Fruit fly (Drosophila melanogaster) whole organism, embryonic: ENCODE data around the gene CG33795.

ENCODE experiments used
- Asciz ChIP-seq: fragments of 200-800 bp; sonication (Bioruptor generic); optimal IDR thresholded peaks from 2 replicates; lab custom pipeline; 2017; ENCODE audit warnings: missing biosample characterization, mild to moderate bottlenecking, missing genetic modification characterization, missing genetic modification reagents
- B-H1 ChIP-seq: fragments of 200-800 bp; sonication (Bioruptor generic); IDR thresholded peaks from 3 replicates; pipeline ENCODE4 v1.3.6; 2022; ENCODE audit warnings: missing biosample characterization, missing genetic modification characterization
- BEAF-32 ChIP-seq: fragments of 200-800 bp; sonication (Bioruptor generic); optimal IDR thresholded peaks from 3 replicates; lab custom pipeline; 2017; ENCODE audit warnings: missing biosample characterization, missing genetic modification characterization, mild to moderate bottlenecking, moderate library complexity, missing genetic modification reagents
- Bdp1 ChIP-seq: fragments of 200-800 bp; sonication (Bioruptor generic); optimal IDR thresholded peaks from 3 replicates; lab custom pipeline; 2016; ENCODE audit warnings: missing biosample characterization, missing genetic modification characterization
- Bteb2 ChIP-seq: fragments of 200-800 bp; sonication (Bioruptor generic); optimal IDR thresholded peaks from 2 replicates; lab custom pipeline; 2016; ENCODE audit warnings: missing biosample characterization, missing genetic modification characterization
- CG10462 ChIP-seq: fragments of 200-800 bp; sonication (Bioruptor generic); optimal IDR thresholded peaks from 2 replicates; lab custom pipeline; 2016; ENCODE audit warnings: missing biosample characterization, missing genetic modification characterization
- CG11560 ChIP-seq: fragments of 200-800 bp; sonication (Bioruptor generic); IDR thresholded peaks from 3 replicates; pipeline ENCODE4 v1.3.6; 2022; ENCODE audit warnings: missing biosample characterization, missing genetic modification characterization
- CG12236 ChIP-seq: fragments of 200-800 bp; sonication (Bioruptor generic); optimal IDR thresholded peaks from 2 replicates; lab custom pipeline; 2016; ENCODE audit warnings: missing biosample characterization, missing genetic modification characterization
- CG1233 ChIP-seq: fragments of 200-800 bp; sonication (Bioruptor generic); optimal IDR thresholded peaks from 4 replicates; lab custom pipeline; 2018; ENCODE audit warnings: missing biosample characterization, mild to moderate bottlenecking, missing genetic modification characterization
- CG13624 ChIP-seq: fragments of 200-800 bp; sonication (Bioruptor generic); optimal IDR thresholded peaks from 2 replicates; lab custom pipeline; 2016; ENCODE audit warnings: missing biosample characterization, missing genetic modification characterization
- CG13894 ChIP-seq: fragments of 200-800 bp; sonication (Bioruptor generic); optimal IDR thresholded peaks from 3 replicates; lab custom pipeline; 2018; ENCODE audit warnings: missing biosample characterization, mild to moderate bottlenecking, missing genetic modification characterization, moderate library complexity
- CG14441 ChIP-seq: fragments of 200-800 bp; sonication (Bioruptor generic); IDR thresholded peaks from 2 replicates; pipeline ENCODE4 v1.3.6; 2022; ENCODE audit warnings: missing biosample characterization, missing genetic modification characterization
- CG15514 ChIP-seq: fragments of 200-800 bp; sonication (Bioruptor generic); optimal IDR thresholded peaks from 3 replicates; lab custom pipeline; 2017; ENCODE audit warnings: missing biosample characterization, missing genetic modification characterization, mild to moderate bottlenecking, moderate library complexity, missing genetic modification reagents
- CG17359 ChIP-seq: fragments of 200-800 bp; sonication (Bioruptor generic); optimal IDR thresholded peaks from 3 replicates; lab custom pipeline; 2018; ENCODE audit warnings: missing biosample characterization, mild to moderate bottlenecking, missing genetic modification characterization, moderate library complexity
- CG17568 ChIP-seq: fragments of 200-800 bp; sonication (Bioruptor generic); optimal IDR thresholded peaks from 2 replicates; lab custom pipeline; 2018; ENCODE audit warnings: missing biosample characterization, mild to moderate bottlenecking, missing genetic modification characterization, moderate library complexity
- CG1792 ChIP-seq: fragments of 200-800 bp; sonication (Bioruptor generic); optimal IDR thresholded peaks from 2 replicates; lab custom pipeline; 2016; ENCODE audit warnings: missing biosample characterization, missing genetic modification characterization
- CG2120 ChIP-seq: fragments of 200-800 bp; sonication (Bioruptor generic); optimal IDR thresholded peaks from 3 replicates; lab custom pipeline; 2016; ENCODE audit warnings: missing biosample characterization, missing genetic modification characterization
- CG4360 ChIP-seq: fragments of 200-800 bp; sonication (Bioruptor generic); IDR thresholded peaks from 2 replicates; pipeline ENCODE4 v1.3.6; 2022; ENCODE audit warnings: missing biosample characterization, missing genetic modification characterization
- CG5953 ChIP-seq: fragments of 200-800 bp; sonication (Bioruptor generic); IDR thresholded peaks from 2 replicates; pipeline ENCODE4 v1.3.6; 2022; ENCODE audit warnings: missing biosample characterization, missing genetic modification characterization
- CG7745 ChIP-seq: fragments of 200-800 bp; sonication (Bioruptor generic); optimal IDR thresholded peaks from 2 replicates; lab custom pipeline; 2018; ENCODE audit warnings: missing biosample characterization, mild to moderate bottlenecking, missing genetic modification characterization, moderate library complexity
- CG7928 ChIP-seq: fragments of 200-800 bp; sonication (Bioruptor generic); optimal IDR thresholded peaks from 2 replicates; lab custom pipeline; 2017; ENCODE audit warnings: missing biosample characterization, mild to moderate bottlenecking, missing genetic modification characterization
- CG8359 ChIP-seq: fragments of 200-800 bp; sonication (Bioruptor generic); optimal IDR thresholded peaks from 2 replicates; lab custom pipeline; 2017; ENCODE audit warnings: missing biosample characterization, mild to moderate bottlenecking, missing genetic modification characterization, borderline replicate concordance
- Dip2 ChIP-seq: fragments of 200-800 bp; sonication (Bioruptor generic); IDR thresholded peaks from 2 replicates; pipeline ENCODE4 v1.3.6; 2022; ENCODE audit warnings: missing biosample characterization, missing genetic modification characterization
- Gsc ChIP-seq: fragments of 200-800 bp; sonication (Bioruptor generic); IDR thresholded peaks from 2 replicates; pipeline ENCODE4 v1.3.6; 2022; ENCODE audit warnings: missing biosample characterization, missing genetic modification characterization
- HLH3B ChIP-seq: fragments of 200-800 bp; sonication (Bioruptor generic); IDR thresholded peaks from 2 replicates; pipeline ENCODE4 v1.3.6; 2022; ENCODE audit warnings: missing biosample characterization, missing genetic modification characterization
- Hr39 ChIP-seq: fragments of >200 bp; optimal IDR thresholded peaks from 2 replicates; lab custom pipeline; 2017
- Hr78 ChIP-seq, 2 experiments: fragments of 200-800 bp in 1 of 2; fragments of >200 bp in 1 of 2; sonication (Bioruptor generic) in 1 of 2; optimal IDR thresholded peaks; 2 replicates each; lab custom pipeline; 2017 to 2019; ENCODE audit warnings: missing biosample characterization in 2 of 2, missing genetic modification characterization in 2 of 2, mild to moderate bottlenecking in 1 of 2, moderate library complexity in 1 of 2
- Meics ChIP-seq: fragments of 200-800 bp; sonication (Bioruptor generic); optimal IDR thresholded peaks from 2 replicates; lab custom pipeline; 2017; ENCODE audit warnings: missing biosample characterization, mild to moderate bottlenecking, missing genetic modification characterization
- Mrtf ChIP-seq: fragments of 200-800 bp; sonication (Bioruptor generic); IDR thresholded peaks from 3 replicates; pipeline ENCODE4 v1.3.6; 2022; ENCODE audit warnings: missing biosample characterization, missing genetic modification characterization
- Pdp1 ChIP-seq, 2 experiments: fragments of 200-800 bp; sonication (Bioruptor generic); optimal IDR thresholded peaks; 3 replicates each; lab custom pipeline; 2016; ENCODE audit warnings: missing biosample characterization in 2 of 2, missing genetic modification characterization in 2 of 2, mild to moderate bottlenecking in 1 of 2, moderate library complexity in 1 of 2
- TFAM ChIP-seq: fragments of 200-800 bp; sonication (Bioruptor generic); optimal IDR thresholded peaks from 2 replicates; lab custom pipeline; 2017; ENCODE audit warnings: missing biosample characterization, missing genetic modification characterization, inconsistent platforms
- bsh ChIP-seq, 2 experiments: fragments of 200-800 bp; sonication (Bioruptor generic); optimal IDR thresholded peaks; 2 replicates each; lab custom pipeline; 2017 to 2018; ENCODE audit warnings: mild to moderate bottlenecking in 2 of 2, missing biosample characterization in 2 of 2, missing genetic modification characterization in 2 of 2, moderate library complexity in 1 of 2
- cwo ChIP-seq: fragments of 200-800 bp; sonication (Bioruptor generic); optimal IDR thresholded peaks from 3 replicates; lab custom pipeline; 2017; ENCODE audit warnings: missing biosample characterization, missing genetic modification characterization, mild to moderate bottlenecking, moderate library complexity, missing genetic modification reagents
- dan ChIP-seq: fragments of 200-800 bp; sonication (Bioruptor generic); IDR thresholded peaks from 2 replicates; pipeline ENCODE4 v1.3.6; 2022; ENCODE audit warnings: missing biosample characterization, missing genetic modification characterization
- dpn ChIP-seq, 2 experiments: fragments of 200-800 bp; sonication (Bioruptor generic); optimal IDR thresholded peaks; 3 replicates each; lab custom pipeline; 2016; ENCODE audit warnings: missing biosample characterization in 2 of 2, missing genetic modification characterization in 2 of 2
- ftz-f1 ChIP-seq: fragments of 200-800 bp; sonication (Bioruptor generic); optimal IDR thresholded peaks from 2 replicates; lab custom pipeline; 2016; ENCODE audit warnings: missing biosample characterization, missing genetic modification characterization
- fu2 ChIP-seq: fragments of 200-800 bp; sonication (Bioruptor generic); optimal IDR thresholded peaks from 2 replicates; lab custom pipeline; 2016; ENCODE audit warnings: missing biosample characterization, missing genetic modification characterization
- grn ChIP-seq: fragments of 200-800 bp; sonication (Bioruptor generic); optimal IDR thresholded peaks from 3 replicates; lab custom pipeline; 2017; ENCODE audit warnings: missing biosample characterization, missing genetic modification characterization
- jigr1 ChIP-seq: fragments of 200-800 bp; sonication (Bioruptor generic); IDR thresholded peaks from 3 replicates; pipeline ENCODE4 v1.3.6; 2022; ENCODE audit warnings: missing biosample characterization, missing genetic modification characterization
- kni ChIP-seq: fragments of 200-800 bp; sonication (Bioruptor generic); optimal IDR thresholded peaks from 3 replicates; lab custom pipeline; 2017; ENCODE audit warnings: mild to moderate bottlenecking, missing biosample characterization, missing genetic modification reagents, missing genetic modification characterization
- luna ChIP-seq: fragments of 200-800 bp; sonication (Bioruptor generic); optimal IDR thresholded peaks from 2 replicates; lab custom pipeline; 2016; ENCODE audit warnings: missing biosample characterization, missing genetic modification characterization
- mam ChIP-seq: fragments of 200-800 bp; sonication (Bioruptor generic); optimal IDR thresholded peaks from 3 replicates; lab custom pipeline; 2016; ENCODE audit warnings: missing biosample characterization, missing genetic modification characterization
- pita ChIP-seq: fragments of 200-800 bp; sonication (Bioruptor generic); optimal IDR thresholded peaks from 2 replicates; lab custom pipeline; 2017; ENCODE audit warnings: missing biosample characterization, mild to moderate bottlenecking, missing genetic modification characterization
- repo ChIP-seq: fragments of 200-800 bp; sonication (Bioruptor generic); optimal IDR thresholded peaks from 2 replicates; lab custom pipeline; 2016; ENCODE audit warnings: missing biosample characterization, missing genetic modification characterization
- run ChIP-seq: fragments of 200-800 bp; sonication (Bioruptor generic); optimal IDR thresholded peaks from 3 replicates; lab custom pipeline; 2018; ENCODE audit warnings: missing biosample characterization, mild to moderate bottlenecking, missing genetic modification characterization
- slbo ChIP-seq: fragments of 200-800 bp; sonication (Bioruptor generic); IDR thresholded peaks from 2 replicates; pipeline ENCODE4 v1.3.6; 2022; ENCODE audit warnings: missing biosample characterization, missing genetic modification characterization
- stc ChIP-seq: fragments of 200-800 bp; sonication (Bioruptor generic); IDR thresholded peaks from 2 replicates; pipeline ENCODE4 v1.3.6; 2022; ENCODE audit warnings: missing biosample characterization, missing genetic modification characterization
- stwl ChIP-seq: fragments of 200-800 bp; sonication (Bioruptor generic); optimal IDR thresholded peaks from 3 replicates; lab custom pipeline; 2018; ENCODE audit warnings: missing biosample characterization, mild to moderate bottlenecking, missing genetic modification characterization, moderate library complexity
- sug ChIP-seq: fragments of 200-800 bp; optimal IDR thresholded peaks from 2 replicates; lab custom pipeline; 2019; ENCODE audit warnings: missing biosample characterization, mild to moderate bottlenecking, missing genetic modification characterization, moderate library complexity
- vvl ChIP-seq: fragments of 200-800 bp; sonication (Bioruptor generic); IDR thresholded peaks from 2 replicates; pipeline ENCODE4 v1.3.6; 2022; ENCODE audit warnings: missing biosample characterization, missing genetic modification characterization
- zfh2 ChIP-seq: fragments of 200-800 bp; sonication (Bioruptor generic); optimal IDR thresholded peaks from 2 replicates; lab custom pipeline; 2016; ENCODE audit warnings: missing biosample characterization, missing genetic modification characterization

Gene CG33795

DNA sequence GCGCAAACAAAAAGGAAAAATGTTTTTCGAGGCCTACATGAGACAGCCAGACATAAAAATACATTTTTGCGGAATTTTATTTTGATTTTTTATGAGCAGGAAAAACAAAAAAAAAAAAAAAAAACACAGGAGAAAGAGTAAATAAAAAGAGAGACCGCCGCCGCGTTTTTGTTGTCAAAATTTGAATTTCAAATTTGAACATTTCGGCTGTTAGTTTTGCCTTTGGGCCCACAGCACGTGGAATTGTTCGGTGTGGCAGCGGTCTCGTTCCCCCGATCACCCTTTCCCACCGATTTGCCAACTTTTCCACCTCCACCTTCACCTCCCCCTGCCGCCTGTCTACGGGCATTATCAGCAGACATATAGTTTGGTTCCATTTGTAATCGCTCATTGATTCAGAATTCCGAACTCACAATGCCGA, 14.4 kb downstream of the CG33795 start (continued):
- TF ChIP-seq fu2 (GFP tag; lab: Kevin White, UChicago) (no peak), CG10462 (no peak), luna (GFP tag; lab: Kevin White, UChicago) (no peak), pita (no peak), bsh (GFP tag; optimal IDR thresholded peaks at IDR 0.05; lab: Kevin White, UChicago) (no peak), sug (tag; lab: Kevin White, UChicago) (peak; percentile 57), CG2120 (GFP tag; lab: Kevin White, UChicago) (no peak), CG1792 (GFP tag; lab: Kevin White, UChicago) (no peak), vvl (peak; percentile 87), Hr39 (lab: Kevin White, UChicago) (no peak), grn (GFP tag; lab: Kevin White, UChicago) (no peak), run (tag; lab: Kevin White, UChicago) (no peak), Mrtf (no peak), CG12236 (GFP tag; lab: Kevin White, UChicago) (no peak), ftz-f1 (peak; percentile 58), HLH3B (no peak), mam (GFP tag; lab: Kevin White, UChicago) (no peak), repo (no peak), Bteb2 (GFP tag; lab: Kevin White, UChicago) (no peak), stc (GFP tag; lab: Robert Waterston, UW) (no peak), Meics (GFP tag; lab: Kevin White, UChicago) (no peak), stwl (no peak), kni (GFP tag; lab: Kevin White, UChicago) (no peak), CG17568 (no peak), CG14441 (GFP tag; lab: Robert Waterston, UW) (peak; percentile 39; the same call in 1 of the 2 replicates), CG13894 (tag; lab: Kevin White, UChicago) (peak; percentile 35), Dip2 (GFP tag; lab: Robert Waterston, UW) (no peak), cwo (GFP tag; lab: Kevin White, UChicago) (peak; percentile 99), CG17359 (tag; lab: Kevin White, UChicago) (no peak), CG8359 (GFP tag; lab: Kevin White, UChicago) (no peak), Bdp1 (GFP tag; lab: Kevin White, UChicago) (no peak), CG13624 (no peak), Hr78 (GFP tag; optimal IDR thresholded peaks at IDR 0.05; lab: Kevin White, UChicago) (no peak), TFAM (no peak), CG7928 (GFP tag; lab: Kevin White, UChicago) (no peak), jigr1 (GFP tag; lab: Robert Waterston, UW) (no peak), BEAF-32 (GFP tag; lab: Kevin White, UChicago) (no peak), B-H1 (GFP tag; lab: Robert Waterston, UW) (no peak), CG11560 (tag; lab: Robert Waterston, UW) (no peak), Pdp1 (GFP tag; optimal IDR thresholded peaks at IDR 0.05; lab: Kevin White, UChicago) (no peak), CG1233 (GFP tag; lab: Kevin White, UChicago) (no peak), dan (GFP tag; lab: Robert Waterston, UW) (no peak), Asciz (GFP tag; lab: Kevin White, UChicago) (no peak), CG5953 (GFP tag; lab: Robert Waterston, UW) (no peak), dpn (GFP tag; optimal IDR thresholded peaks at IDR 0.05; lab: Kevin White, UChicago) (no peak), CG4360 (GFP tag; lab: Robert Waterston, UW) (0 out of 2 replicates have a peak, but pooled peaks have one; percentile 23), Gsc (GFP tag; lab: Robert Waterston, UW) (no peak), zfh2 (no peak), CG7745 (tag; lab: Kevin White, UChicago) (no peak), CG15514 (GFP tag; lab: Kevin White, UChicago) (peak; percentile 9), slbo (GFP tag; lab: Robert Waterston, UW) (no peak)
